Fruit fly (Drosophila melanogaster): ENCODE results near the gene CG2233.
A peak's percentile ranks its signal among the peaks of the same experiment; 100 is the strongest.

CG2233 gene

DNA sequence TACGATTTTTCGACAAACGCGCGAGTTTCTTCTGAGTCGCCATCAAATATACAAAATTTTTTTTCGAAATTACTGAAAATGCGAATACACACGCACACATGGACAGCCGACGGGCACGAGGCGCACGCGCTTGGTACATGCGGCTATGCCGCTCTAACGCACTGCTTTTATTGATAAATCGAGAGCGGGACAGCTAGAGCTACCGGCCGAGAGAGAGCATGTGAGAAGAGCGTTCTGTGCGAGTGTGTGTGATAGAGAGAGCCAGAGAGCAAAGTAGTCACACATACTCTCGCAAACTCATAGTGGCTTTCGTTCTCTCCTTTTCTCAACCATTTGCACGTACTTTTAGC is 23.6 kb upstream of the CG2233 start (continued):
- TF ChIP-seq fu2 (GFP tag; optimal IDR thresholded peaks at IDR 0.05), result no peak
- no peak for TF ChIP-seq CG2889 (GFP tag; IDR thresholded peaks at IDR 0.05)
- peak; percentile 7; the same call in 1 of the 2 replicates for TF ChIP-seq vvl (GFP tag; IDR thresholded peaks at IDR 0.05)
- TF ChIP-seq abd-A (tag; optimal IDR thresholded peaks at IDR 0.05), result peak; percentile 47
- TF ChIP-seq CG10321 (GFP tag; IDR thresholded peaks at IDR 0.05), result peak; percentile 99
- no peak for TF ChIP-seq lilli (GFP tag; optimal IDR thresholded peaks at IDR 0.05)
- TF ChIP-seq CG2678 (tag; optimal IDR thresholded peaks at IDR 0.05), result no peak
- TF ChIP-seq mld (GFP tag; IDR thresholded peaks at IDR 0.05; ENCODE audit: partially characterized antibody), result no peak
- TF ChIP-seq CG8359 (GFP tag; optimal IDR thresholded peaks at IDR 0.05; ENCODE audit: borderline replicate concordance), result peak; percentile 10
- no peak for TF ChIP-seq scrt (GFP tag; optimal IDR thresholded peaks at IDR 0.05)
- peak; percentile 18 for TF ChIP-seq CG18599 (GFP tag; optimal IDR thresholded peaks at IDR 0.05)
- peak; percentile 60; the same call in 2 of the 3 replicates for TF ChIP-seq ci (GFP tag; IDR thresholded peaks at IDR 0.05)
- no peak for TF ChIP-seq Side (GFP tag; optimal IDR thresholded peaks at IDR 0.05)
- no peak for TF ChIP-seq CG31224 (GFP tag; IDR thresholded peaks at IDR 0.05)
- TF ChIP-seq Taf1 (GFP tag; IDR thresholded peaks at IDR 0.05), result no peak
- TF ChIP-seq HLH54F (GFP tag; optimal IDR thresholded peaks at IDR 0.05), result no peak

- TF ChIP-seq CG3281 (GFP tag; optimal IDR thresholded peaks at IDR 0.05), result peak; percentile 0
- TF ChIP-seq CG6654 (GFP tag; optimal IDR thresholded peaks at IDR 0.05), result no peak
- peak; percentile 20 for TF ChIP-seq psq (GFP tag; optimal IDR thresholded peaks at IDR 0.05)
- peak; percentile 46 for TF ChIP-seq E2f2 (GFP tag; IDR thresholded peaks at IDR 0.05)
- TF ChIP-seq CG2678 (tag; optimal IDR thresholded peaks at IDR 0.05), result peak; percentile 21
- TF ChIP-seq CG10209 (GFP tag; optimal IDR thresholded peaks at IDR 0.05), result no peak
- TF ChIP-seq Rfx (GFP tag; IDR thresholded peaks at IDR 0.05), result no peak
- no peak for TF ChIP-seq CG13123 (GFP tag; optimal IDR thresholded peaks at IDR 0.05)
- TF ChIP-seq ttk (GFP tag; IDR thresholded peaks at IDR 0.05), result no peak
- peak; percentile 11 for TF ChIP-seq CoRest (tag; optimal IDR thresholded peaks at IDR 0.05)
- no peak for TF ChIP-seq Elba2 (GFP tag; optimal IDR thresholded peaks at IDR 0.05)
- peak; percentile 11 for TF ChIP-seq MESR4 (GFP tag; optimal IDR thresholded peaks at IDR 0.05)
- TF ChIP-seq crp (GFP tag; optimal IDR thresholded peaks at IDR 0.05), result no peak
- TF ChIP-seq CG3163 (GFP tag; optimal IDR thresholded peaks at IDR 0.05), result no peak
- peak; percentile 42 for TF ChIP-seq sens (GFP tag)
- TF ChIP-seq CG17359 (tag; optimal IDR thresholded peaks at IDR 0.05), result peak; percentile 22
- TF ChIP-seq CG9437 (GFP tag; optimal IDR thresholded peaks at IDR 0.05), result peak; percentile 99
- TF ChIP-seq lmd (GFP tag; IDR thresholded peaks at IDR 0.05), result no peak
- peak; percentile 7 for TF ChIP-seq CG13424 (tag; optimal IDR thresholded peaks at IDR 0.05)
- peak; percentile 40 to 47 for TF ChIP-seq Trl (optimal IDR thresholded peaks at IDR 0.05)
- TF ChIP-seq Trl (GFP tag; optimal IDR thresholded peaks at IDR 0.05), result no peak
- peak; percentile 40; the same call in 1 of the 3 replicates for TF ChIP-seq CG34422 (GFP tag; IDR thresholded peaks at IDR 0.05)
- TF ChIP-seq Hr3 (GFP tag; optimal IDR thresholded peaks at IDR 0.05), result no peak
- TF ChIP-seq CG17361 (GFP tag; IDR thresholded peaks at IDR 0.05), result 0 out of 3 replicates have a peak, but pooled peaks have one; percentile 7
- TF ChIP-seq CG11504 (tag; optimal IDR thresholded peaks at IDR 0.05), result no peak
- TF ChIP-seq Drgx (GFP tag; IDR thresholded peaks at IDR 0.05), result 0 out of 2 replicates have a peak, but pooled peaks have one; percentile 19
- no peak for TF ChIP-seq CG10366 (GFP tag; IDR thresholded peaks at IDR 0.05)
- peak in 1 of 2 experiments; percentile 6 for TF ChIP-seq bsh (GFP tag; optimal IDR thresholded peaks at IDR 0.05)
- TF ChIP-seq CG14014 (GFP tag; IDR thresholded peaks at IDR 0.05), result no peak
- peak; percentile 92 for TF ChIP-seq CG17385 (GFP tag; optimal IDR thresholded peaks at IDR 0.05)
- peak; percentile 42 for TF ChIP-seq YL-1 (GFP tag; optimal IDR thresholded peaks at IDR 0.05)
- TF ChIP-seq eve (GFP tag; optimal IDR thresholded peaks at IDR 0.05), result peak in 1 of 2 experiments; percentile 29
- peak; percentile 8 for TF ChIP-seq CG12299 (tag; optimal IDR thresholded peaks at IDR 0.05)
- no peak for TF ChIP-seq Optix (GFP tag; IDR thresholded peaks at IDR 0.05)
These were observed 23.0 kb upstream of the CG2233 start for dm6 chrX:8060148-8060920.

Measured in whole organism, embryonic.